Worm (Caenorhabditis elegans): ENCODE results near the gene Y39F10A.6.

Y39F10A.6 gene

DNA sequence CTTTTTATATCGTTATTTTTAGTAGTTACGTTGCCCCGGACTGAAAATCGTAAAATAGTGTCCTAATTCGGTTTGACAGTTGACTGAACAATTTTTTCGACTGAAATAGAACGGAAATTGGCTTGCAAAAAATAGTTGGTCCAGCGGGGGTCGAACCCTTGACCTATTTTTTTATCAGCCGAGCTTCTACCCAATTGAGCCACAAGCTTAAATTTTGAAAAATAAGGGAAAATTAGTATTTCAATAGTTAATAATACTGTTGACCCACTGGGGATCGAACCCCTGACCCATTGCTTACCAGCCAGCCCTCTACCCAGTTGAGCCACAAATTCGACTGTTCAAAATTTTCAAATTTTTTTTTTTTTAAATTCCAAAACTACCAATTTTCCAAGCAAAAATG, 31.6 kb downstream of the Y39F10A.6 start:
- no peak for TF ChIP-seq pqm-1 (tag; optimal IDR thresholded peaks at IDR 0.05)
- no peak for TF ChIP-seq ets-4 (tag; optimal IDR thresholded peaks at IDR 0.05)
- TF ChIP-seq unc-42 (tag; optimal IDR thresholded peaks at IDR 0.05) = no peak
- no peak for TF ChIP-seq pha-2 (tag; optimal IDR thresholded peaks at IDR 0.05)
- no peak for TF ChIP-seq zip-5 (tag; optimal IDR thresholded peaks at IDR 0.05)
- no peak for TF ChIP-seq ahr-1 (tag; optimal IDR thresholded peaks at IDR 0.05)
- no peak for TF ChIP-seq C38D4.7 (GFP tag; optimal IDR thresholded peaks at IDR 0.05)
- TF ChIP-seq nhr-11 (tag; optimal IDR thresholded peaks at IDR 0.05) = no peak
- TF ChIP-seq che-1 (tag; optimal IDR thresholded peaks at IDR 0.05) = no peak
- TF ChIP-seq npax-4 (tag; optimal IDR thresholded peaks at IDR 0.05) = no peak
- TF ChIP-seq ceh-45 (GFP tag; IDR thresholded peaks at IDR 0.05) = no peak
- TF ChIP-seq ceh-30 (tag; optimal IDR thresholded peaks at IDR 0.05) = no peak
- no peak for TF ChIP-seq pros-1 (tag; optimal IDR thresholded peaks at IDR 0.05)
- no peak for TF ChIP-seq sox-4 (tag; optimal IDR thresholded peaks at IDR 0.05)

DNA sequence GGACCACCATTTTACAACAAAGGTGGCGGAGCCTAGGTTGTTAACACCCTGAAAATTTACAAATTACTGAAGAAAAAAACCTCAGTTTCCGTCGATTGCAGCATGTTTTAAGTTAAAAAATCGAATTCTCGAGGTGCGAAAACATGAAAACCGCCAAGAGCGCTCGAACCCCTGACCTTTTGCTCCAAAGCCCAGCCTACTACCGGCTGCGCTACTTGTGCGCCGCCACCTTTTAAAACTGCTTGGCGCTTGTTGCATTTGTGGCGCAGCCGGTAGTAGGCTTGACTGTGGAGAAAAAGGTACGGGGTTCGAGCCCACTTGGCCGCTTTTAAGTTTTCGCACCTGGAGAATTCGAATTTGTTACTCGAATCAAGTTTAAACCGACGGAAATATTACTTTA, 33.3 kb downstream of the Y39F10A.6 start, which contains the start of gene snt-6:
Gene snt-6 (minus strand): TSS at position 58 of the 400 bp plus-strand sequence.
- TF ChIP-seq syd-9 (tag; optimal IDR thresholded peaks at IDR 0.05) (no peak), unc-86 (tag; optimal IDR thresholded peaks at IDR 0.05) (no peak), fax-1 (tag; optimal IDR thresholded peaks at IDR 0.05) (no peak), ceh-18 (tag; optimal IDR thresholded peaks at IDR 0.05) (no peak), hlh-15 (tag; optimal IDR thresholded peaks at IDR 0.05) (no peak), ceh-14 (tag; optimal IDR thresholded peaks at IDR 0.05) (no peak), pat-9 (tag; optimal IDR thresholded peaks at IDR 0.05) (no peak), lin-11 (tag; optimal IDR thresholded peaks at IDR 0.05) (no peak)

DNA sequence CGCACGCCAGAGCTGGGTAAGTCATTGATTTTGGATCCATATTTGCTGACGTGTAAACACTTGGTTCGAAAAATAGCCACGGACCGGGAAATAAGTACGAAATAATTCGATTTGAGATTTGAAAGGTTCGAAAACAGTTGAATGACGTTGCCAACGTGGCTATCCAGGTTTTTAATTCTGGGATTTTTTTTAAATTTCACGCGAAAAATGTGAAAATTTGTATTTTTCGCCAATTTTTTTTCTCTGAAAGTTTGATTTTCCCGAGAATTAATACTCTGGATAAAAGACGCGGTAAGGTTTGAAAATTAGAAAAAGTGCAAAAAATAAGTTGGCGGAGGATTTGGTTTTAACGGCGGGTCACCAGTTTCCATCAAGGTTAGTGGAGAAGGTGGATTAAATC, 42.6 kb downstream of the Y39F10A.6 start, which contains the start of gene fbxc-48:
Gene fbxc-48 (minus strand): TSS at position 101 of the 400 bp plus-strand sequence.
- TF ChIP-seq ceh-30 (tag; optimal IDR thresholded peaks at IDR 0.05) (no peak), K09A11.1 (tag; optimal IDR thresholded peaks at IDR 0.05; ENCODE audit: insufficient read depth) (no peak), nfya-1 (tag; optimal IDR thresholded peaks at IDR 0.05) (no peak), sdc-2 (tag; optimal IDR thresholded peaks at IDR 0.05) (no peak), syd-9 (tag; optimal IDR thresholded peaks at IDR 0.05) (no peak), madf-2 (tag; optimal IDR thresholded peaks at IDR 0.05) (no peak), pha-2 (tag; optimal IDR thresholded peaks at IDR 0.05) (no peak), sox-4 (tag; optimal IDR thresholded peaks at IDR 0.05) (no peak), nhr-11 (tag; optimal IDR thresholded peaks at IDR 0.05) (no peak), fkh-10 (GFP tag; optimal IDR thresholded peaks at IDR 0.05) (no peak), ama-1 (optimal IDR thresholded peaks at IDR 0.05) (no peak), ets-4 (tag; optimal IDR thresholded peaks at IDR 0.05) (no peak), pax-1 (tag; optimal IDR thresholded peaks at IDR 0.05) (no peak), ceh-9 (tag; optimal IDR thresholded peaks at IDR 0.05) (no peak), F13H6.1 (tag; optimal IDR thresholded peaks at IDR 0.05) (no peak), eyg-1 (tag; optimal IDR thresholded peaks at IDR 0.05) (no peak)

Measured in whole organism, late embryonic.